Worm (Caenorhabditis elegans) whole organism, young adult: Measurements from ENCODE around the gene glb-3.

ENCODE experiments used
- B0035.1 ChIP-seq: sonication (generic microtip); optimal IDR thresholded peaks from 2 replicates; lab custom pipeline; 2016; ENCODE audit warnings: missing genetic modification characterization, mild to moderate bottlenecking, missing compliant biosample characterization, missing genotype, missing genetic modification reagents
- K12H6.12 ChIP-seq: fragments of 200-800 bp; sonication (Bioruptor generic); optimal IDR thresholded peaks from 2 replicates; lab custom pipeline; 2018; ENCODE audit warnings: mild to moderate bottlenecking, missing genetic modification characterization, missing compliant biosample characterization
- Y53G8AR.9 ChIP-seq: fragments of 200-800 bp; sonication (Bioruptor generic); conservative IDR thresholded peaks from 2 replicates; pipeline ENCODE4 v1.3.6; 2022; ENCODE audit warnings: missing genetic modification reagents, missing genetic modification characterization, missing compliant biosample characterization
- Y56A3A.18 ChIP-seq: fragments of 200-800 bp; sonication (Bioruptor generic); IDR thresholded peaks from 2 replicates; pipeline ENCODE4 v1.3.6; 2022; ENCODE audit warnings: missing genetic modification reagents, missing genetic modification characterization, missing compliant biosample characterization
- Y67H2A.10 ChIP-seq: fragments of 200-800 bp; sonication (Bioruptor generic); conservative IDR thresholded peaks from 2 replicates; pipeline ENCODE4 v1.3.6; 2022; ENCODE audit warnings: missing genetic modification reagents, missing genetic modification characterization, missing compliant biosample characterization
- ZK185.1 ChIP-seq: sonication (generic microtip); optimal IDR thresholded peaks from 2 replicates; lab custom pipeline; 2016; ENCODE audit warnings: mild to moderate bottlenecking, missing genetic modification characterization, missing compliant biosample characterization; ENCODE audit not compliant: poor library complexity, severe bottlenecking
- ama-1 ChIP-seq, 3 experiments: fragments of 150-350 bp in 1 of 3; sonication (generic microtip) in 2 of 3; optimal IDR thresholded peaks; 2 replicates each; lab custom pipeline; 2014 to 2018; ENCODE audit warnings: missing biosample characterization in 2 of 3, missing genetic modification characterization in 2 of 3, missing genetic modification reagents in 2 of 3
- aptf-3 ChIP-seq: fragments of 200-800 bp; sonication (Bioruptor generic); IDR thresholded peaks from 2 replicates; pipeline ENCODE4 v1.3.6; 2022; ENCODE audit warnings: missing genetic modification characterization, missing compliant biosample characterization
- attf-5 ChIP-seq: fragments of 200-800 bp; sonication (Bioruptor generic); optimal IDR thresholded peaks from 2 replicates; lab custom pipeline; 2018; ENCODE audit warnings: mild to moderate bottlenecking, missing genetic modification characterization, missing compliant biosample characterization
- attf-6 ChIP-seq: fragments of 200-800 bp; sonication (Bioruptor generic); IDR thresholded peaks from 2 replicates; pipeline ENCODE4 v1.3.6; 2022; ENCODE audit warnings: missing genetic modification reagents, missing genetic modification characterization, missing compliant biosample characterization
- bed-1 ChIP-seq: fragments of 200-800 bp; sonication (Bioruptor generic); IDR thresholded peaks from 2 replicates; pipeline ENCODE4 v1.3.6; 2022; ENCODE audit warnings: missing genetic modification reagents, missing genetic modification characterization, missing compliant biosample characterization
- cebp-1 ChIP-seq, 2 experiments: fragments of 200-800 bp in 1 of 2; sonication (Bioruptor generic) in 1 of 2; sonication (generic microtip) in 1 of 2; IDR thresholded peaks in 1 of 2; optimal IDR thresholded peaks in 1 of 2; 2 replicates each; pipeline versions ENCODE4 v1.3.6 to Lab custom; 2017 to 2022; ENCODE audit warnings: missing compliant biosample characterization in 2 of 2, missing genetic modification characterization in 2 of 2, mild to moderate bottlenecking in 1 of 2, missing genetic modification reagents in 1 of 2, moderate library complexity in 1 of 2
- ceh-100 ChIP-seq: fragments of 200-800 bp; sonication (Bioruptor generic); IDR thresholded peaks from 2 replicates; pipeline ENCODE4 v1.3.6; 2022; ENCODE audit warnings: missing genetic modification reagents, missing genetic modification characterization, missing compliant biosample characterization
- ceh-27 ChIP-seq: fragments of 200-800 bp; sonication (Bioruptor generic); optimal IDR thresholded peaks from 2 replicates; lab custom pipeline; 2018; ENCODE audit warnings: mild to moderate bottlenecking, missing genetic modification characterization, moderate library complexity, missing compliant biosample characterization
- ceh-58 ChIP-seq: fragments of 200-800 bp; sonication (Bioruptor generic); IDR thresholded peaks from 2 replicates; pipeline ENCODE4 v1.3.6; 2022; ENCODE audit warnings: missing genetic modification characterization, missing compliant biosample characterization
- ceh-79 ChIP-seq: sonication (generic microtip); optimal IDR thresholded peaks from 2 replicates; lab custom pipeline; 2017; ENCODE audit warnings: mild to moderate bottlenecking, missing genetic modification characterization, missing compliant biosample characterization
- dox-1 ChIP-seq: fragments of 200-800 bp; sonication (Bioruptor generic); IDR thresholded peaks from 2 replicates; pipeline ENCODE4 v1.3.6; 2022; ENCODE audit warnings: missing genetic modification reagents, missing genetic modification characterization, missing compliant biosample characterization
- ekl-4 ChIP-seq: fragments of 200-800 bp; sonication (Bioruptor generic); IDR thresholded peaks from 2 replicates; pipeline ENCODE4 v1.3.6; 2022; ENCODE audit warnings: missing genetic modification reagents, missing genetic modification characterization, missing compliant biosample characterization
- ets-4 ChIP-seq: fragments of 200-800 bp; sonication (Bioruptor generic); optimal IDR thresholded peaks from 2 replicates; lab custom pipeline; 2018; ENCODE audit warnings: mild to moderate bottlenecking, missing genetic modification characterization, missing compliant biosample characterization
- him-1 ChIP-seq: sonication (generic microtip); optimal IDR thresholded peaks from 2 replicates; lab custom pipeline; 2016; ENCODE audit warnings: missing genotype, missing genetic modification reagents, missing genetic modification characterization, missing compliant biosample characterization
- hlh-12 ChIP-seq: sonication (generic microtip); optimal IDR thresholded peaks from 2 replicates; lab custom pipeline; 2016; ENCODE audit warnings: missing genetic modification characterization, missing compliant biosample characterization
- hmg-20 ChIP-seq: fragments of 200-800 bp; sonication (Bioruptor generic); IDR thresholded peaks from 2 replicates; pipeline ENCODE4 v1.3.6; 2022; ENCODE audit warnings: missing genetic modification reagents, missing genetic modification characterization, missing compliant biosample characterization
- lin-26 ChIP-seq: fragments of 200-800 bp; sonication (Bioruptor generic); IDR thresholded peaks from 2 replicates; pipeline ENCODE4 v1.3.6; 2022; ENCODE audit warnings: missing genetic modification reagents, missing genetic modification characterization, missing compliant biosample characterization
- madf-10 ChIP-seq: sonication (generic microtip); optimal IDR thresholded peaks from 2 replicates; lab custom pipeline; 2016; ENCODE audit warnings: mild to moderate bottlenecking, missing genetic modification characterization, missing compliant biosample characterization
- madf-3 ChIP-seq: fragments of 200-800 bp; sonication (Bioruptor generic); IDR thresholded peaks from 2 replicates; pipeline ENCODE4 v1.3.6; 2022; ENCODE audit warnings: missing genetic modification reagents, missing genetic modification characterization, missing compliant biosample characterization
- madf-6 ChIP-seq: fragments of 200-800 bp; sonication (Bioruptor generic); IDR thresholded peaks from 2 replicates; pipeline ENCODE4 v1.3.6; 2022; ENCODE audit warnings: missing genetic modification reagents, missing genetic modification characterization, missing compliant biosample characterization
- madf-8 ChIP-seq: fragments of 200-800 bp; sonication (Bioruptor generic); conservative IDR thresholded peaks from 2 replicates; pipeline ENCODE4 v1.3.6; 2022; ENCODE audit warnings: missing genetic modification reagents, missing genetic modification characterization, missing compliant biosample characterization
- mcd-1 ChIP-seq: fragments of 200-800 bp; sonication (Bioruptor generic); IDR thresholded peaks from 2 replicates; pipeline ENCODE4 v1.3.6; 2022; ENCODE audit warnings: missing genetic modification reagents, missing genetic modification characterization, missing compliant biosample characterization
- mxl-1 ChIP-seq: sonication (generic microtip); optimal IDR thresholded peaks from 2 replicates; lab custom pipeline; 2016; ENCODE audit warnings: missing genetic modification characterization, missing compliant biosample characterization
- nfya-1 ChIP-seq: sonication (generic microtip); optimal IDR thresholded peaks from 2 replicates; lab custom pipeline; 2017; ENCODE audit warnings: antibody characterized with exemption, missing compliant biosample characterization, missing genetic modification characterization, borderline replicate concordance; ENCODE audit not compliant: insufficient read depth
- nfya-2 ChIP-seq: fragments of 200-800 bp; sonication (Bioruptor generic); IDR thresholded peaks from 2 replicates; pipeline ENCODE4 v1.3.6; 2022; ENCODE audit warnings: missing genetic modification reagents, missing genetic modification characterization, missing compliant biosample characterization
- nfyb-1 ChIP-seq: fragments of 200-800 bp; sonication (Bioruptor generic); IDR thresholded peaks from 2 replicates; pipeline ENCODE4 v1.3.6; 2022; ENCODE audit warnings: missing genetic modification reagents, missing genetic modification characterization, missing compliant biosample characterization
- nhr-80 ChIP-seq: sonication (generic microtip); optimal IDR thresholded peaks from 2 replicates; lab custom pipeline; 2016; ENCODE audit warnings: missing genetic modification characterization, missing compliant biosample characterization
- nhr-90 ChIP-seq: sonication (generic microtip); optimal IDR thresholded peaks from 2 replicates; lab custom pipeline; 2016; ENCODE audit warnings: missing genotype, mild to moderate bottlenecking, missing genetic modification characterization, missing compliant biosample characterization
- pbrm-1 ChIP-seq: fragments of 200-800 bp; sonication (Bioruptor generic); IDR thresholded peaks from 2 replicates; pipeline ENCODE4 v1.3.6; 2022; ENCODE audit warnings: missing genetic modification reagents, missing genetic modification characterization, missing compliant biosample characterization
- pha-4 ChIP-seq: fragments of 150-350 bp; sonication (generic microtip); optimal IDR thresholded peaks from 2 replicates; lab custom pipeline; 2014; ENCODE audit warnings: missing biosample characterization, missing genetic modification reagents, missing genetic modification characterization
- rec-8 ChIP-seq, 2 experiments: sonication (generic microtip); optimal IDR thresholded peaks; 2 replicates each; lab custom pipeline; 2016; ENCODE audit warnings: mild to moderate bottlenecking in 2 of 2, missing genetic modification characterization in 2 of 2, missing genetic modification reagents in 2 of 2, missing genotype in 2 of 2, missing biosample characterization in 1 of 2, missing compliant biosample characterization in 1 of 2, moderate library complexity in 1 of 2
- snpc-4 ChIP-seq, 5 experiments: fragments of 150-350 bp in 1 of 5; sonication (generic microtip) in 4 of 5; optimal IDR thresholded peaks; 2 replicates each; lab custom pipeline; 2014 to 2018; ENCODE audit warnings: missing genetic modification characterization in 5 of 5, missing biosample characterization in 3 of 5, antibody characterized with exemption in 2 of 5, mild to moderate bottlenecking in 2 of 5, missing compliant biosample characterization in 2 of 5, missing genotype in 2 of 5, moderate library complexity in 2 of 5, missing genetic modification reagents in 1 of 5
- sptf-2 ChIP-seq: fragments of 200-800 bp; sonication (Bioruptor generic); optimal IDR thresholded peaks from 2 replicates; lab custom pipeline; 2018; ENCODE audit warnings: mild to moderate bottlenecking, missing genetic modification characterization, missing compliant biosample characterization
- tbx-9 ChIP-seq: sonication (generic microtip); optimal IDR thresholded peaks from 2 replicates; lab custom pipeline; 2016; ENCODE audit warnings: borderline replicate concordance, missing genetic modification characterization, inconsistent platforms, missing compliant biosample characterization
- ztf-25 ChIP-seq: fragments of 200-800 bp; sonication (Bioruptor generic); IDR thresholded peaks from 2 replicates; pipeline ENCODE4 v1.3.6; 2022; ENCODE audit warnings: missing genetic modification reagents, missing genetic modification characterization, missing compliant biosample characterization
- ztf-26 ChIP-seq: sonication (generic microtip); optimal IDR thresholded peaks from 2 replicates; lab custom pipeline; 2017; ENCODE audit warnings: missing genetic modification characterization, missing compliant biosample characterization

The glb-3 gene

ce11 chrV:11104408-11104807, 30.0 kb upstream of the glb-3 start:
- TF ChIP-seq lin-26 (no peak), Y67H2A.10 (no peak), ceh-79 (tag; lab: Kevin White, UChicago) (no peak), ets-4 (GFP tag; lab: Kevin White, UChicago) (no peak)

- 0 out of 2 replicates have a peak, but pooled peaks have one; percentile 52 for TF ChIP-seq madf-3 (GFP tag; lab: Robert Waterston, UW)
- TF ChIP-seq madf-6 (GFP tag; lab: Robert Waterston, UW) = peak; percentile 36
Measured at ce11 chrV:11109647-11110046, 24.7 kb upstream of the glb-3 start, which contains the start of gene Y42A5A.5. TSS of gene Y42A5A.5 (minus strand) at chrV:11109747.

- no peak for TF ChIP-seq pha-4
- TF ChIP-seq madf-8 (GFP tag; lab: Robert Waterston, UW) = no peak
- TF ChIP-seq bed-1 = no peak
- TF ChIP-seq rec-8 (tag; optimal IDR thresholded peaks at IDR 0.05; lab: Kevin White, UChicago) = no peak
- peak; percentile 17 for TF ChIP-seq him-1
- peak; percentile 93 for TF ChIP-seq cebp-1 (GFP tag; IDR thresholded peaks at IDR 0.05; lab: Robert Waterston, UW)
- TF ChIP-seq cebp-1 (tag; optimal IDR thresholded peaks at IDR 0.05; lab: Kevin White, UChicago) = peak; percentile 97
- no peak for TF ChIP-seq hlh-12 (tag; lab: Kevin White, UChicago)
- peak; percentile 7 for TF ChIP-seq madf-10 (tag; lab: Kevin White, UChicago)
- TF ChIP-seq ceh-100 = peak; percentile 73
- TF ChIP-seq ZK185.1 (tag; lab: Kevin White, UChicago) = peak; percentile 54
- TF ChIP-seq nfya-2 (GFP tag; lab: Robert Waterston, UW) = no peak
- TF ChIP-seq Y53G8AR.9 (GFP tag; lab: Robert Waterston, UW) = 0 out of 2 replicates have a peak, but pooled peaks have one; percentile 27
- no peak for TF ChIP-seq nhr-90 (tag; lab: Kevin White, UChicago)
- TF ChIP-seq pbrm-1 = no peak
- TF ChIP-seq nfyb-1 (GFP tag; lab: Robert Waterston, UW) = no peak
- TF ChIP-seq dox-1 = peak; percentile 58
- peak; percentile 61; the same call in 1 of the 2 replicates for TF ChIP-seq hmg-20 (GFP tag; lab: Robert Waterston, UW)
- TF ChIP-seq mcd-1 (GFP tag; lab: Robert Waterston, UW) = peak; percentile 68
- TF ChIP-seq ets-4 (GFP tag; lab: Kevin White, UChicago) = no peak
- no peak for TF ChIP-seq ceh-58
- no peak for TF ChIP-seq ztf-25
- no peak for TF ChIP-seq tbx-9
- no peak for TF ChIP-seq mxl-1 (tag; lab: Kevin White, UChicago)
- peak; percentile 63 for TF ChIP-seq nhr-80 (tag; lab: Kevin White, UChicago)
- TF ChIP-seq aptf-3 (GFP tag; lab: Robert Waterston, UW) = no peak
- TF ChIP-seq K12H6.12 (tag; lab: Kevin White, UChicago) = no peak
- TF ChIP-seq ztf-26 (tag; lab: Kevin White, UChicago) = no peak
- TF ChIP-seq nfya-1 (tag; lab: Kevin White, UChicago) = no peak
- TF ChIP-seq Y67H2A.10 = peak; percentile 49; the same call in 1 of the 2 replicates
- peak; percentile 62; the same call in 1 of the 2 replicates for TF ChIP-seq ekl-4
- peak; percentile 85 for TF ChIP-seq attf-5
- no peak for TF ChIP-seq attf-6 (GFP tag; lab: Robert Waterston, UW)
- TF ChIP-seq ceh-27 (GFP tag; lab: Kevin White, UChicago) = no peak
- TF ChIP-seq ama-1 (optimal IDR thresholded peaks at IDR 0.05; lab: Kevin White, UChicago) = no peak
- TF ChIP-seq ama-1 (GFP tag; optimal IDR thresholded peaks at IDR 0.05; lab: Kevin White, UChicago) = peak in 1 of 2 experiments; percentile 30
- no peak for TF ChIP-seq B0035.1 (tag; lab: Kevin White, UChicago)
- TF ChIP-seq sptf-2 (GFP tag; lab: Kevin White, UChicago) = peak; percentile 70
- TF ChIP-seq Y56A3A.18 (GFP tag; lab: Robert Waterston, UW) = no peak
- TF ChIP-seq snpc-4 (GFP tag; optimal IDR thresholded peaks at IDR 0.05; lab: Kevin White, UChicago) = peak; percentile 52
- TF ChIP-seq snpc-4 (tag; optimal IDR thresholded peaks at IDR 0.05; lab: Kevin White, UChicago) = peak; percentile 0 to 50 (median 34)
Measured at ce11 chrV:11113041-11113574, 21.3 kb upstream of the glb-3 start, which contains the start of gene erfa-3. TSS of gene erfa-3 (minus strand) at chrV:11113091.
